Fruit fly (Drosophila melanogaster) whole organism, embryonic: ENCODE results near the gene Zip88E.
A peak's percentile ranks its signal among the peaks of the same experiment; 100 is the strongest.

Source experiments
- Adf1 ChIP-seq: fragments of 200-800 bp; sonication (Bioruptor generic); IDR thresholded peaks from 2 replicates; pipeline ENCODE4 v1.3.6; 2022; ENCODE audit warnings: missing biosample characterization, missing genetic modification characterization
- BtbVII ChIP-seq: fragments of 200-800 bp; sonication (Bioruptor generic); optimal IDR thresholded peaks from 3 replicates; lab custom pipeline; 2017; ENCODE audit warnings: missing biosample characterization, mild to moderate bottlenecking, missing genetic modification characterization
- CG11696 ChIP-seq: fragments of 200-800 bp; sonication (Bioruptor generic); IDR thresholded peaks from 2 replicates; pipeline ENCODE4 v1.3.6; 2022; ENCODE audit warnings: missing biosample characterization, missing genetic modification characterization
- CG12104 ChIP-seq: fragments of 200-800 bp; sonication (Bioruptor generic); optimal IDR thresholded peaks from 3 replicates; lab custom pipeline; 2016; ENCODE audit warnings: missing biosample characterization, missing genetic modification characterization
- CG12769 ChIP-seq: fragments of 200-800 bp; sonication (Bioruptor generic); optimal IDR thresholded peaks from 2 replicates; lab custom pipeline; 2019; ENCODE audit warnings: missing biosample characterization, mild to moderate bottlenecking, missing genetic modification characterization, moderate library complexity
- CG14710 ChIP-seq: fragments of 200-800 bp; sonication (Bioruptor generic); optimal IDR thresholded peaks from 3 replicates; lab custom pipeline; 2019; ENCODE audit warnings: missing biosample characterization, mild to moderate bottlenecking, missing genetic modification characterization, moderate library complexity
- CG17328 ChIP-seq: fragments of 200-800 bp; sonication (Bioruptor generic); IDR thresholded peaks from 2 replicates; pipeline ENCODE4 v1.3.6; 2022; ENCODE audit warnings: missing biosample characterization, missing genetic modification characterization
- CG2116 ChIP-seq: fragments of 200-800 bp; sonication (Bioruptor generic); optimal IDR thresholded peaks from 3 replicates; lab custom pipeline; 2018; ENCODE audit warnings: missing biosample characterization, mild to moderate bottlenecking, missing genetic modification characterization
- CG30431 ChIP-seq: fragments of 200-800 bp; sonication (Bioruptor generic); optimal IDR thresholded peaks from 2 replicates; lab custom pipeline; 2017; ENCODE audit warnings: missing biosample characterization, missing genetic modification characterization
- CG32767 ChIP-seq: fragments of 200-800 bp; sonication (Bioruptor generic); IDR thresholded peaks from 2 replicates; pipeline ENCODE4 v1.3.6; 2022; ENCODE audit warnings: missing biosample characterization, missing genetic modification characterization
- CG9437 ChIP-seq: fragments of 200-800 bp; sonication (Bioruptor generic); optimal IDR thresholded peaks from 2 replicates; lab custom pipeline; 2018; ENCODE audit warnings: missing biosample characterization, mild to moderate bottlenecking, missing genetic modification characterization
- Dbx ChIP-seq: fragments of 200-800 bp; sonication (Bioruptor generic); IDR thresholded peaks from 3 replicates; pipeline ENCODE4 v1.3.6; 2022; ENCODE audit warnings: missing biosample characterization, missing genetic modification characterization
- Ets65A ChIP-seq: fragments of 200-800 bp; sonication (Bioruptor generic); peaks from one replicate; lab custom pipeline; 2016; ENCODE audit warnings: missing biosample characterization, missing genetic modification characterization
- HLHmδ ChIP-seq: fragments of 200-800 bp; sonication (Bioruptor generic); optimal IDR thresholded peaks from 2 replicates; lab custom pipeline; 2018; ENCODE audit warnings: missing biosample characterization, mild to moderate bottlenecking, missing genetic modification characterization, moderate library complexity
- HmgZ ChIP-seq: fragments of 200-800 bp; sonication (Bioruptor generic); optimal IDR thresholded peaks from 2 replicates; lab custom pipeline; 2018; ENCODE audit warnings: missing biosample characterization, mild to moderate bottlenecking, missing genetic modification characterization
- Med ChIP-seq: fragments of 200-800 bp; sonication (Bioruptor generic); peaks from one replicate; lab custom pipeline; 2016; ENCODE audit warnings: missing biosample characterization, missing genetic modification characterization, mild to moderate bottlenecking, inconsistent platforms, moderate library complexity
- Myb ChIP-seq: fragments of 200-800 bp; sonication (Bioruptor generic); optimal IDR thresholded peaks from 2 replicates; lab custom pipeline; 2016; ENCODE audit warnings: missing biosample characterization, missing genetic modification characterization
- Spps ChIP-seq: fragments of 200-800 bp; sonication (Bioruptor generic); optimal IDR thresholded peaks from 2 replicates; lab custom pipeline; 2018; ENCODE audit warnings: missing biosample characterization, mild to moderate bottlenecking, missing genetic modification characterization
- Tbp ChIP-seq: fragments of >200 bp; optimal IDR thresholded peaks from 2 replicates; lab custom pipeline; 2018; ENCODE audit warnings: missing biosample characterization, missing genetic modification characterization
- ash1 ChIP-seq: fragments of 200-800 bp; sonication (Bioruptor generic); optimal IDR thresholded peaks from 2 replicates; lab custom pipeline; 2018; ENCODE audit warnings: missing biosample characterization, mild to moderate bottlenecking, missing genetic modification characterization
- bowl ChIP-seq: fragments of 200-800 bp; sonication (Bioruptor generic); IDR thresholded peaks from 2 replicates; pipeline ENCODE4 v1.3.6; 2022; ENCODE audit warnings: missing biosample characterization, missing genetic modification characterization
- cad ChIP-seq: fragments of >200 bp; optimal IDR thresholded peaks from 2 replicates; lab custom pipeline; 2017; ENCODE audit warnings: missing biosample characterization, missing genetic modification characterization
- cg ChIP-seq: fragments of 200-800 bp; sonication (Bioruptor generic); optimal IDR thresholded peaks from 3 replicates; lab custom pipeline; 2019; ENCODE audit warnings: missing biosample characterization, mild to moderate bottlenecking, missing genetic modification characterization, moderate library complexity
- chn ChIP-seq: fragments of 200-800 bp; sonication (Bioruptor generic); optimal IDR thresholded peaks from 2 replicates; lab custom pipeline; 2016; ENCODE audit warnings: missing biosample characterization, missing genetic modification characterization
- cwo ChIP-seq: fragments of 200-800 bp; sonication (Bioruptor generic); optimal IDR thresholded peaks from 3 replicates; lab custom pipeline; 2017; ENCODE audit warnings: missing biosample characterization, missing genetic modification characterization, mild to moderate bottlenecking, moderate library complexity, missing genetic modification reagents
- eve ChIP-seq, 2 experiments: fragments of >200 bp; optimal IDR thresholded peaks; 2 replicates each; lab custom pipeline; 2017; ENCODE audit warnings: missing biosample characterization in 2 of 2, missing genetic modification characterization in 2 of 2
- ewg ChIP-seq: fragments of 200-800 bp; sonication (Bioruptor generic); optimal IDR thresholded peaks from 3 replicates; lab custom pipeline; 2017; ENCODE audit warnings: mild to moderate bottlenecking, missing biosample characterization, missing genetic modification reagents, missing genetic modification characterization
- eyg ChIP-seq: fragments of 200-800 bp; sonication (Bioruptor generic); optimal IDR thresholded peaks from 3 replicates; lab custom pipeline; 2016; ENCODE audit warnings: missing biosample characterization, missing genetic modification characterization
- fd96Cb ChIP-seq: fragments of 200-800 bp; sonication (Bioruptor generic); optimal IDR thresholded peaks from 2 replicates; lab custom pipeline; 2018; ENCODE audit warnings: missing biosample characterization, mild to moderate bottlenecking, missing genetic modification characterization, moderate library complexity
- ftz-f1 ChIP-seq: fragments of 200-800 bp; sonication (Bioruptor generic); optimal IDR thresholded peaks from 2 replicates; lab custom pipeline; 2016; ENCODE audit warnings: missing biosample characterization, missing genetic modification characterization
- gcm ChIP-seq: fragments of 200-800 bp; sonication (Bioruptor generic); optimal IDR thresholded peaks from 2 replicates; lab custom pipeline; 2019; ENCODE audit warnings: missing biosample characterization, mild to moderate bottlenecking, missing genetic modification characterization, moderate library complexity
- kah ChIP-seq: fragments of 200-800 bp; sonication (Bioruptor generic); optimal IDR thresholded peaks from 2 replicates; lab custom pipeline; 2018; ENCODE audit warnings: missing biosample characterization, mild to moderate bottlenecking, missing genetic modification characterization
- lilli ChIP-seq: fragments of 200-800 bp; sonication (Bioruptor generic); optimal IDR thresholded peaks from 3 replicates; lab custom pipeline; 2016; ENCODE audit warnings: missing biosample characterization, missing genetic modification characterization
- nmo ChIP-seq: fragments of 200-800 bp; sonication (Bioruptor generic); optimal IDR thresholded peaks from 2 replicates; lab custom pipeline; 2018; ENCODE audit warnings: missing biosample characterization, mild to moderate bottlenecking, missing genetic modification characterization, moderate library complexity
- pb ChIP-seq: fragments of 200-800 bp; sonication (Bioruptor generic); optimal IDR thresholded peaks from 3 replicates; lab custom pipeline; 2016; ENCODE audit warnings: missing biosample characterization, missing genetic modification characterization
- pfk ChIP-seq: fragments of 200-800 bp; sonication (Bioruptor generic); optimal IDR thresholded peaks from 2 replicates; lab custom pipeline; 2018; ENCODE audit warnings: missing biosample characterization, mild to moderate bottlenecking, missing genetic modification characterization, moderate library complexity
- prd ChIP-seq, 3 experiments: fragments of >200 bp in 2 of 3; fragments of 200-800 bp in 1 of 3; sonication (Bioruptor generic) in 1 of 3; optimal IDR thresholded peaks in 2 of 3; IDR thresholded peaks in 1 of 3; 2 replicates in 2 of 3; 3 replicates in 1 of 3; pipeline versions ENCODE4 v1.3.6 to Lab custom; 2017 to 2022; ENCODE audit warnings: missing biosample characterization in 1 of 3, missing genetic modification characterization in 1 of 3
- psq ChIP-seq: fragments of 200-800 bp; sonication (Bioruptor generic); optimal IDR thresholded peaks from 2 replicates; lab custom pipeline; 2017; ENCODE audit warnings: missing biosample characterization, missing genetic modification characterization
- scrt ChIP-seq: fragments of 200-800 bp; sonication (Bioruptor generic); optimal IDR thresholded peaks from 2 replicates; lab custom pipeline; 2018; ENCODE audit warnings: missing biosample characterization, mild to moderate bottlenecking, missing genetic modification characterization, moderate library complexity
- sens ChIP-seq: fragments of 200-800 bp; sonication (Bioruptor generic); peaks from one replicate; lab custom pipeline; 2016; ENCODE audit warnings: missing biosample characterization, missing genetic modification characterization
- sug ChIP-seq: fragments of 200-800 bp; optimal IDR thresholded peaks from 2 replicates; lab custom pipeline; 2019; ENCODE audit warnings: missing biosample characterization, mild to moderate bottlenecking, missing genetic modification characterization, moderate library complexity
- toy ChIP-seq: fragments of 200-800 bp; sonication (Bioruptor generic); IDR thresholded peaks from 2 replicates; pipeline ENCODE4 v1.3.6; 2022; ENCODE audit warnings: missing biosample characterization, missing genetic modification characterization
- tup ChIP-seq: fragments of 200-800 bp; sonication (Bioruptor generic); optimal IDR thresholded peaks from 2 replicates; lab custom pipeline; 2016; ENCODE audit warnings: missing biosample characterization, mild to moderate bottlenecking, missing genetic modification characterization, moderate library complexity
- twi ChIP-seq: fragments of 200-800 bp; optimal IDR thresholded peaks from 2 replicates; lab custom pipeline; 2019; ENCODE audit warnings: missing biosample characterization, mild to moderate bottlenecking, missing genetic modification characterization, moderate library complexity
- unpg ChIP-seq: fragments of 200-800 bp; sonication (Bioruptor generic); optimal IDR thresholded peaks from 3 replicates; lab custom pipeline; 2018; ENCODE audit warnings: missing biosample characterization, mild to moderate bottlenecking, missing genetic modification characterization, moderate library complexity
- zen ChIP-seq: fragments of 200-800 bp; sonication (Bioruptor generic); optimal IDR thresholded peaks from 3 replicates; lab custom pipeline; 2018; ENCODE audit warnings: missing biosample characterization, mild to moderate bottlenecking, missing genetic modification characterization, moderate library complexity
- zfh1 ChIP-seq: fragments of 200-800 bp; sonication (Bioruptor generic); IDR thresholded peaks from 3 replicates; pipeline ENCODE4 v1.3.6; 2022; ENCODE audit warnings: missing biosample characterization, missing genetic modification characterization

Gene Zip88E

dm6 chr3R:15287763-15288162 lies 19.3 kb downstream of the Zip88E start (continued):
- TF ChIP-seq HLHmδ (GFP tag; lab: Kevin White, UChicago) (peak; percentile 16), toy (GFP tag; lab: Robert Waterston, UW) (no peak), nmo (GFP tag; lab: Kevin White, UChicago) (peak; percentile 65), CG14710 (tag; lab: Kevin White, UChicago) (peak; percentile 70), CG32767 (GFP tag; lab: Robert Waterston, UW) (no peak), CG17328 (no peak), chn (GFP tag; lab: Kevin White, UChicago) (peak; percentile 45), sens (GFP tag; lab: Kevin White, UChicago) (peak; percentile 64), BtbVII (GFP tag; lab: Kevin White, UChicago) (no peak), psq (no peak), Myb (GFP tag; lab: Kevin White, UChicago) (peak; percentile 93), CG2116 (GFP tag; lab: Kevin White, UChicago) (peak; percentile 89)

dm6 chr3R:15288802-15289201 lies 20.3 kb downstream of the Zip88E start:
- no peak for TF ChIP-seq pb
- TF ChIP-seq HmgZ (tag; lab: Kevin White, UChicago), result no peak
- no peak for TF ChIP-seq CG12104 (GFP tag; lab: Kevin White, UChicago)
- TF ChIP-seq cg (GFP tag; lab: Kevin White, UChicago), result no peak
- no peak for TF ChIP-seq zfh1
- no peak for TF ChIP-seq Dbx (GFP tag; lab: Robert Waterston, UW)
- peak; percentile 26 for TF ChIP-seq Med (GFP tag; lab: Kevin White, UChicago)
- no peak for TF ChIP-seq bowl (GFP tag; lab: Robert Waterston, UW)
- TF ChIP-seq tup, result no peak
- TF ChIP-seq unpg (GFP tag; lab: Kevin White, UChicago), result no peak
- peak; percentile 91 for TF ChIP-seq Ets65A (GFP tag; lab: Kevin White, UChicago)
- no peak for TF ChIP-seq cad (GFP tag; lab: Kevin White, UChicago)
- TF ChIP-seq ewg, result no peak
- TF ChIP-seq gcm, result no peak
- TF ChIP-seq CG30431 (GFP tag; lab: Kevin White, UChicago), result no peak

dm6 chr3R:15289828-15290641 lies 21.6 kb downstream of the Zip88E start:
- TF ChIP-seq zen (tag; lab: Kevin White, UChicago), result peak; percentile 58
- TF ChIP-seq toy (GFP tag; lab: Robert Waterston, UW), result no peak
- no peak for TF ChIP-seq ftz-f1 (GFP tag; lab: Kevin White, UChicago)
- peak; percentile 61 for TF ChIP-seq scrt (GFP tag; lab: Kevin White, UChicago)
- peak; percentile 19 for TF ChIP-seq sug (tag; lab: Kevin White, UChicago)
- TF ChIP-seq CG9437 (GFP tag; lab: Kevin White, UChicago), result peak; percentile 99
- TF ChIP-seq CG12769, result peak; percentile 18
- no peak for TF ChIP-seq Tbp (GFP tag; lab: Kevin White, UChicago)
- peak; percentile 25 for TF ChIP-seq cwo (GFP tag; lab: Kevin White, UChicago)
- TF ChIP-seq twi (tag; lab: Kevin White, UChicago), result no peak
- no peak for TF ChIP-seq eyg (GFP tag; lab: Kevin White, UChicago)
- TF ChIP-seq ash1, result no peak
- no peak for TF ChIP-seq pfk (GFP tag; lab: Kevin White, UChicago)
- no peak for TF ChIP-seq prd (optimal IDR thresholded peaks at IDR 0.05; lab: Kevin White, UChicago)
- no peak for TF ChIP-seq prd (GFP tag; IDR thresholded peaks at IDR 0.05; lab: Robert Waterston, UW)
- TF ChIP-seq sens (GFP tag; lab: Kevin White, UChicago), result peak; percentile 74
- no peak for TF ChIP-seq CG11696 (GFP tag; lab: Robert Waterston, UW)
- peak in 1 of 2 experiments; percentile 9 for TF ChIP-seq eve (GFP tag; optimal IDR thresholded peaks at IDR 0.05; lab: Kevin White, UChicago)
- TF ChIP-seq kah, result peak; percentile 78
- no peak for TF ChIP-seq fd96Cb
- no peak for TF ChIP-seq Adf1 (GFP tag; lab: Robert Waterston, UW)
- no peak for TF ChIP-seq CG30431 (GFP tag; lab: Kevin White, UChicago)
- peak; percentile 18 for TF ChIP-seq lilli (GFP tag; lab: Kevin White, UChicago)
- no peak for TF ChIP-seq Spps (tag; lab: Kevin White, UChicago)
